Worm (Caenorhabditis elegans) whole organism, L4 larva: ENCODE results near the gene srw-109.

Experiments used
- lin-39 ChIP-seq: fragments of 150-350 bp; optimal IDR thresholded peaks from 2 replicates; lab custom pipeline; 2014; ENCODE audit warnings: missing biosample characterization, missing genetic modification reagents, missing genetic modification characterization
- lsy-2 ChIP-seq, 2 experiments: fragments of 150-350 bp in 1 of 2; sonication (generic microtip) in 1 of 2; optimal IDR thresholded peaks; 2 replicates each; lab custom pipeline; 2014 to 2017; ENCODE audit warnings: missing biosample characterization in 2 of 2, missing genetic modification characterization in 2 of 2

DNA sequence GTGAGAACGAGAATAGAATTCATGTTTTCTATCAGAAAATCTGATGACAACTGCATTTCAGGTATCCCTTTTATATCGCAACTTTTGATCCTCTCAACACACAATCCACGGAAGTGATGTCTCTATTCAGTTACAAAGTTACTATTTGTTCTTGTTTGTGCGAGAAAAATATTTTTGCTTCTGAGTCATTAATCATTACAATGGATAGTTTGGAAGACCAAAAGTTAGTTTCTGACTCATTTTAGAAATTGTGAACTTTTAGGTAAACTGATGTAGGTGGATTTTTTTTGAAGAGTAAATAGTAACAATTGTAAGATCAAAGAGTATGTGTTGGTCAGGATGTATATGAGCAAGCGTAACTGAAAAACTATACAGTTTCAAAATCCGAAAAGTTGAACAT lies 927 bp upstream of the srw-109 start, which contains the start of gene srlf-36:
- TF ChIP-seq lsy-2 (tag; optimal IDR thresholded peaks at IDR 0.05; lab: Kevin White, UChicago) (no peak), lin-39 (tag; lab: Kevin White, UChicago) (no peak)
